Worm (Caenorhabditis elegans): ENCODE measurements around the gene F23H11.4.

- TF ChIP-seq gei-17 (GFP tag; optimal IDR thresholded peaks at IDR 0.05) (no peak), ztf-22 (GFP tag; optimal IDR thresholded peaks at IDR 0.05) (no peak), lin-35 (GFP tag; optimal IDR thresholded peaks at IDR 0.05) (no peak), pha-4 (tag; optimal IDR thresholded peaks at IDR 0.05) (no peak), fkh-3 (tag; optimal IDR thresholded peaks at IDR 0.05) (no peak), ceh-91 (GFP tag; IDR thresholded peaks at IDR 0.05) (no peak), D2030.7 (GFP tag; IDR thresholded peaks at IDR 0.05) (peak; percentile 14; the same call in 1 of the 2 replicates)
Observed at ce11 chrIII:909540-909939, 2.2 kb upstream of the F23H11.4 start, which contains the start of gene crls-1.
